Worm (Caenorhabditis elegans): ENCODE results near the gene F53H4.3.
A peak's percentile ranks its signal among the peaks of the same experiment; 100 is the strongest.

Gene F53H4.3

ce11 chrX:15865868-15866555 lies 21.4 kb downstream of the F53H4.3 start, which contains the start of the genes csb-1 and F53H4.4 (continued):
- TF ChIP-seq lsy-2 (tag; optimal IDR thresholded peaks at IDR 0.05), result peak; percentile 50 to 89
- no peak for TF ChIP-seq ztf-11 (tag; optimal IDR thresholded peaks at IDR 0.05)
- no peak for TF ChIP-seq ztf-4 (tag; optimal IDR thresholded peaks at IDR 0.05)
- peak; percentile 76 for TF ChIP-seq nhr-129 (tag; optimal IDR thresholded peaks at IDR 0.05)
- no peak for TF ChIP-seq ama-1 (optimal IDR thresholded peaks at IDR 0.05)
- TF ChIP-seq unc-62 (GFP tag; optimal IDR thresholded peaks at IDR 0.05), result no peak
- TF ChIP-seq lin-11 (tag; optimal IDR thresholded peaks at IDR 0.05), result peak; percentile 49
- peak; percentile 72 for TF ChIP-seq sma-3 (GFP tag; optimal IDR thresholded peaks at IDR 0.05)
- TF ChIP-seq C34F6.9 (tag; optimal IDR thresholded peaks at IDR 0.05), result peak; percentile 78
- TF ChIP-seq nhr-11 (tag; optimal IDR thresholded peaks at IDR 0.05), result no peak
- no peak for TF ChIP-seq mbf-1 (tag; optimal IDR thresholded peaks at IDR 0.05)
- TF ChIP-seq dmd-4 (tag; optimal IDR thresholded peaks at IDR 0.05), result no peak
- TF ChIP-seq peb-1 (tag; optimal IDR thresholded peaks at IDR 0.05), result no peak
- peak; percentile 89 for TF ChIP-seq unc-55 (GFP tag; optimal IDR thresholded peaks at IDR 0.05)
- TF ChIP-seq nhr-237 (tag; optimal IDR thresholded peaks at IDR 0.05), result no peak
- TF ChIP-seq zag-1 (tag; optimal IDR thresholded peaks at IDR 0.05), result no peak
- no peak for TF ChIP-seq nhr-25 (tag; optimal IDR thresholded peaks at IDR 0.05)
- TF ChIP-seq alr-1 (tag; optimal IDR thresholded peaks at IDR 0.05), result no peak
- no peak for TF ChIP-seq Y55F3AM.14 (GFP tag; optimal IDR thresholded peaks at IDR 0.05)
- no peak for TF ChIP-seq lin-39 (tag; optimal IDR thresholded peaks at IDR 0.05)
- peak; percentile 14 for TF ChIP-seq snpc-4 (tag; optimal IDR thresholded peaks at IDR 0.05)

ce11 chrX:15860556-15861008 lies 26.8 kb downstream of the F53H4.3 start, which contains the start of gene F53H4.6:
TSS of gene F53H4.6 (minus strand) at chrX:15860606.
- TF ChIP-seq crh-2 (tag; optimal IDR thresholded peaks at IDR 0.05) (peak; percentile 6), C34F6.9 (tag; optimal IDR thresholded peaks at IDR 0.05) (peak; percentile 11), unc-55 (GFP tag; optimal IDR thresholded peaks at IDR 0.05) (peak; percentile 62), lsy-2 (tag; optimal IDR thresholded peaks at IDR 0.05) (peak; percentile 30 to 74), skn-1 (tag; optimal IDR thresholded peaks at IDR 0.05) (no peak), nhr-129 (tag; optimal IDR thresholded peaks at IDR 0.05) (peak; percentile 34)

- no peak for TF ChIP-seq mbf-1 (tag; optimal IDR thresholded peaks at IDR 0.05)
- no peak for TF ChIP-seq egl-27 (tag; optimal IDR thresholded peaks at IDR 0.05)
- TF ChIP-seq dmd-4 (tag; optimal IDR thresholded peaks at IDR 0.05), result no peak
- TF ChIP-seq F13H6.1 (tag; optimal IDR thresholded peaks at IDR 0.05), result no peak
- no peak for TF ChIP-seq elt-3 (tag; optimal IDR thresholded peaks at IDR 0.05)
- TF ChIP-seq peb-1 (tag; optimal IDR thresholded peaks at IDR 0.05), result no peak
- TF ChIP-seq ztf-11 (tag; optimal IDR thresholded peaks at IDR 0.05), result no peak
- no peak for TF ChIP-seq ztf-1 (GFP tag; conservative IDR thresholded peaks at IDR 0.05)
- TF ChIP-seq Y55F3AM.14 (GFP tag; optimal IDR thresholded peaks at IDR 0.05), result no peak
- TF ChIP-seq unc-39 (tag; optimal IDR thresholded peaks at IDR 0.05), result no peak
These were observed 30.5 kb downstream of the F53H4.3 start, which contains the start of gene F53H4.2 for ce11 chrX:15856853-15857252. TSS of gene F53H4.2 (plus strand) at chrX:15857153.

ce11 chrX:15851013-15851412 lies 36.4 kb downstream of the F53H4.3 start:
- TF ChIP-seq snpc-4 (tag; optimal IDR thresholded peaks at IDR 0.05) (peak; percentile 47), elt-3 (tag; optimal IDR thresholded peaks at IDR 0.05) (no peak)

- TF ChIP-seq ztf-11 (tag; optimal IDR thresholded peaks at IDR 0.05), result no peak
- peak; percentile 77 to 92 for TF ChIP-seq lsy-2 (tag; optimal IDR thresholded peaks at IDR 0.05)
- TF ChIP-seq sma-9 (GFP tag; optimal IDR thresholded peaks at IDR 0.05), result peak; percentile 68
- TF ChIP-seq sma-9 (tag; optimal IDR thresholded peaks at IDR 0.05), result no peak
- peak; percentile 57 for TF ChIP-seq gmeb-1 (tag; optimal IDR thresholded peaks at IDR 0.05)
- no peak for TF ChIP-seq ama-1 (optimal IDR thresholded peaks at IDR 0.05)
- peak; percentile 6 for TF ChIP-seq ceh-16 (tag; optimal IDR thresholded peaks at IDR 0.05)
- TF ChIP-seq nhr-6 (tag; optimal IDR thresholded peaks at IDR 0.05), result peak; percentile 61
- no peak for TF ChIP-seq aly-2 (tag; optimal IDR thresholded peaks at IDR 0.05)
- TF ChIP-seq unc-55 (GFP tag; optimal IDR thresholded peaks at IDR 0.05), result peak; percentile 86
- peak; percentile 9 for TF ChIP-seq fos-1 (tag; optimal IDR thresholded peaks at IDR 0.05)
- TF ChIP-seq mdl-1 (tag; optimal IDR thresholded peaks at IDR 0.05), result peak in 1 of 2 experiments; percentile 21
- TF ChIP-seq unc-39 (tag; optimal IDR thresholded peaks at IDR 0.05), result no peak
- TF ChIP-seq nhr-77 (tag; optimal IDR thresholded peaks at IDR 0.05), result peak; percentile 35
- TF ChIP-seq nhr-10 (tag; optimal IDR thresholded peaks at IDR 0.05), result no peak
- peak; percentile 72 for TF ChIP-seq mab-5 (tag; optimal IDR thresholded peaks at IDR 0.05)
- no peak for TF ChIP-seq unc-62 (GFP tag; optimal IDR thresholded peaks at IDR 0.05)
- peak; percentile 67 for TF ChIP-seq nhr-21 (tag; optimal IDR thresholded peaks at IDR 0.05)
- no peak for TF ChIP-seq ztf-1 (GFP tag; conservative IDR thresholded peaks at IDR 0.05)
- no peak for TF ChIP-seq nhr-237 (tag; optimal IDR thresholded peaks at IDR 0.05)
- no peak for TF ChIP-seq elt-3 (tag; optimal IDR thresholded peaks at IDR 0.05)
- TF ChIP-seq crh-2 (tag; optimal IDR thresholded peaks at IDR 0.05), result peak; percentile 83
- peak; percentile 35 for TF ChIP-seq skn-1 (tag; optimal IDR thresholded peaks at IDR 0.05)
- TF ChIP-seq mbf-1 (tag; optimal IDR thresholded peaks at IDR 0.05), result no peak
- TF ChIP-seq F13H6.1 (tag; optimal IDR thresholded peaks at IDR 0.05), result peak; percentile 85
- no peak for TF ChIP-seq nhr-25 (tag; optimal IDR thresholded peaks at IDR 0.05)
- TF ChIP-seq egl-27 (tag; optimal IDR thresholded peaks at IDR 0.05), result no peak
- no peak for TF ChIP-seq lin-39 (tag; optimal IDR thresholded peaks at IDR 0.05)
- peak; percentile 88 for TF ChIP-seq sma-3 (GFP tag; optimal IDR thresholded peaks at IDR 0.05)
- TF ChIP-seq Y55F3AM.14 (GFP tag; optimal IDR thresholded peaks at IDR 0.05), result peak; percentile 33
- TF ChIP-seq nhr-129 (tag; optimal IDR thresholded peaks at IDR 0.05), result peak; percentile 78
- TF ChIP-seq ztf-4 (tag; optimal IDR thresholded peaks at IDR 0.05), result peak; percentile 37
These were observed 37.9 kb downstream of the F53H4.3 start, which contains the start of gene acl-1 for ce11 chrX:15849397-15849935. TSS of gene acl-1 (plus strand) at chrX:15849885.

Data from whole organism, L2 larva.